Fruit fly (Drosophila melanogaster) whole organism: ENCODE data around the gene CG44094.

Experiments
- CG8478 ChIP-seq: fragments of >200 bp; optimal IDR thresholded peaks from 2 replicates; lab custom pipeline; 2018; ENCODE audit warnings: inconsistent platforms
- Dll ChIP-seq: fragments of >200 bp; optimal IDR thresholded peaks from 2 replicates; lab custom pipeline; 2017
- EcR ChIP-seq, 2 experiments: fragments of >200 bp; optimal IDR thresholded peaks; 2 replicates each; lab custom pipeline; 2017; ENCODE audit warnings: missing biosample characterization in 2 of 2, missing genetic modification characterization in 2 of 2, missing genetic modification reagents in 2 of 2
- pan ChIP-seq: fragments of >200 bp; optimal IDR thresholded peaks from 2 replicates; lab custom pipeline; 2017
- psq ChIP-seq: fragments of >200 bp; optimal IDR thresholded peaks from 2 replicates; lab custom pipeline; 2017
- usp ChIP-seq: fragments of >200 bp; optimal IDR thresholded peaks from 2 replicates; lab custom pipeline; 2017; ENCODE audit warnings: missing biosample characterization, missing genetic modification characterization, mixed read lengths

DNA sequence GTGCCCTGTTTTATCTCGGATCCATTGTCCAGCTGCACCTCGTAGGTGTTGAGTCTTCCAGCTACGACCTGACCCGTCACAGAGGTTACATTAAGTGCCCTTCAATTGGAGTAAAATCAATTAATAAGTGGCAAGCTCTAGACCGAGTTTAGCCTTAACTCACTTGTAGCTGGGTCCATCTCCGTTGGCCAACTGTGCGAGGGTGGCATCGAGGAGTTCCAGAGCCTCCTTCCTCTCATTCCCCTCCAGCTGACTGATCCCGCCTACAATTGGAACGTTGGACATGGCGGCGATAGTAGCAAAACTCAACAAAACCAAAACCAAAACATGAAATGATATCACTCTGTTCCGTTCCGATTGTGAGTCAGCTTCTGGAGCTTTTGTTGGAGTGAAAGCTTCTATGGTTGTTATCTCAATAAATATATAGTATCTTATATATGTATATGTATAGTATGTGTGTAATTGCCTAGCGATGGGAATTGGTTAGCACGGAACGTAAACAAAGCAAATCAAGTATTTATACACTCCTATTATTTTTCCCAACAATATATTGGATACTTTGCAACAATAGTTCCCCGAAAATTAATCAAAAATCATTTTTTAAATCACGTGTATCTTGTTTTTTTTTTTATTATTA is 7.8 kb downstream of the CG44094 start, which contains the start of gene CG8066:
- TF ChIP-seq psq (lab: Kevin White, UChicago) = no peak
- TF ChIP-seq EcR (GFP tag; optimal IDR thresholded peaks at IDR 0.05; lab: Kevin White, UChicago) = no peak
- TF ChIP-seq usp (GFP tag; lab: Kevin White, UChicago) = no peak
- no peak for TF ChIP-seq CG8478
- no peak for TF ChIP-seq Dll
- TF ChIP-seq pan (lab: Kevin White, UChicago) = no peak
